Fruit fly (Drosophila melanogaster) whole organism, prepupa: ENCODE results near the gene CG10286.

Experiments
- Blimp-1 ChIP-seq: fragments of 200-800 bp; sonication (Bioruptor generic); optimal IDR thresholded peaks from 3 replicates; lab custom pipeline; 2017; ENCODE audit warnings: missing biosample characterization, missing genetic modification characterization, mild to moderate bottlenecking, moderate library complexity, missing genetic modification reagents
- CG11294 ChIP-seq: fragments of 200-800 bp; sonication (Bioruptor generic); IDR thresholded peaks from 2 replicates; pipeline ENCODE4 v1.3.6; 2022; ENCODE audit warnings: missing biosample characterization, missing genetic modification characterization
- CG11902 ChIP-seq: fragments of 200-800 bp; sonication (Bioruptor generic); optimal IDR thresholded peaks from 3 replicates; lab custom pipeline; 2016; ENCODE audit warnings: missing biosample characterization, missing genetic modification characterization
- CG15336 ChIP-seq: fragments of 200-800 bp; sonication (Bioruptor generic); IDR thresholded peaks from 2 replicates; pipeline ENCODE4 v1.3.6; 2022; ENCODE audit warnings: missing biosample characterization, missing genetic modification characterization
- CG1621 ChIP-seq: fragments of 200-800 bp; sonication (Bioruptor generic); optimal IDR thresholded peaks from 3 replicates; lab custom pipeline; 2018; ENCODE audit warnings: missing biosample characterization, mild to moderate bottlenecking, missing genetic modification characterization
- CG16779 ChIP-seq: fragments of 200-800 bp; sonication (Bioruptor generic); optimal IDR thresholded peaks from 3 replicates; lab custom pipeline; 2017; ENCODE audit warnings: missing biosample characterization, mild to moderate bottlenecking, missing genetic modification characterization
- CG31627 ChIP-seq: fragments of 200-800 bp; sonication (Bioruptor generic); optimal IDR thresholded peaks from 3 replicates; lab custom pipeline; 2016; ENCODE audit warnings: missing biosample characterization, missing genetic modification characterization
- CG32006 ChIP-seq: fragments of 200-800 bp; sonication (Bioruptor generic); optimal IDR thresholded peaks from 3 replicates; lab custom pipeline; 2017; ENCODE audit warnings: missing biosample characterization, mild to moderate bottlenecking, missing genetic modification characterization
- CG34406 ChIP-seq: fragments of 200-800 bp; sonication (Bioruptor generic); optimal IDR thresholded peaks from 3 replicates; lab custom pipeline; 2016; ENCODE audit warnings: missing biosample characterization, missing genetic modification characterization
- CG3919 ChIP-seq: fragments of 200-800 bp; sonication (Bioruptor generic); optimal IDR thresholded peaks from 3 replicates; lab custom pipeline; 2016; ENCODE audit warnings: missing biosample characterization, missing genetic modification characterization
- CG4318 ChIP-seq: fragments of 200-800 bp; sonication (Bioruptor generic); optimal IDR thresholded peaks from 3 replicates; lab custom pipeline; 2017; ENCODE audit warnings: missing biosample characterization, mild to moderate bottlenecking, missing genetic modification characterization
- CG6163 ChIP-seq: fragments of 200-800 bp; sonication (Bioruptor generic); IDR thresholded peaks from 3 replicates; pipeline ENCODE4 v1.3.6; 2022; ENCODE audit warnings: missing biosample characterization, missing genetic modification characterization
- CG6276 ChIP-seq: fragments of 200-800 bp; sonication (Bioruptor generic); optimal IDR thresholded peaks from 2 replicates; lab custom pipeline; 2017; ENCODE audit warnings: missing biosample characterization, mild to moderate bottlenecking, missing genetic modification characterization
- CG6792 ChIP-seq: fragments of 200-800 bp; sonication (Bioruptor generic); optimal IDR thresholded peaks from 3 replicates; lab custom pipeline; 2016; ENCODE audit warnings: missing biosample characterization, missing genetic modification characterization
- CG6808 ChIP-seq: fragments of 200-800 bp; sonication (Bioruptor generic); optimal IDR thresholded peaks from 3 replicates; lab custom pipeline; 2017; ENCODE audit warnings: missing biosample characterization, missing genetic modification characterization, mild to moderate bottlenecking, moderate library complexity, missing genetic modification reagents
- CG6854 ChIP-seq: fragments of 200-800 bp; sonication (Bioruptor generic); optimal IDR thresholded peaks from 2 replicates; lab custom pipeline; 2017; ENCODE audit warnings: missing biosample characterization, mild to moderate bottlenecking, missing genetic modification characterization
- CG8119 ChIP-seq: fragments of 200-800 bp; sonication (Bioruptor generic); IDR thresholded peaks from 3 replicates; pipeline ENCODE4 v1.3.6; 2022; ENCODE audit warnings: missing biosample characterization, missing genetic modification characterization
- CG8319 ChIP-seq: fragments of 200-800 bp; sonication (Bioruptor generic); optimal IDR thresholded peaks from 3 replicates; lab custom pipeline; 2016; ENCODE audit warnings: missing biosample characterization, missing genetic modification characterization
- CG8632 ChIP-seq: fragments of 200-800 bp; sonication (Bioruptor generic); optimal IDR thresholded peaks from 3 replicates; lab custom pipeline; 2016; ENCODE audit warnings: missing biosample characterization, missing genetic modification characterization
- CG9139 ChIP-seq: fragments of 200-800 bp; sonication (Bioruptor generic); optimal IDR thresholded peaks from 3 replicates; lab custom pipeline; 2017; ENCODE audit warnings: missing biosample characterization, mild to moderate bottlenecking, missing genetic modification characterization
- Eip78C ChIP-seq: fragments of 200-800 bp; sonication (Bioruptor generic); peaks from one replicate; lab custom pipeline; 2016; ENCODE audit warnings: missing biosample characterization, missing genetic modification characterization
- Eip93F ChIP-seq: fragments of 200-800 bp; sonication (Bioruptor generic); optimal IDR thresholded peaks from 2 replicates; lab custom pipeline; 2016; ENCODE audit warnings: missing biosample characterization, mild to moderate bottlenecking, missing genetic modification characterization
- Ets21C ChIP-seq: fragments of 200-800 bp; sonication (Bioruptor generic); optimal IDR thresholded peaks from 3 replicates; lab custom pipeline; 2016; ENCODE audit warnings: missing biosample characterization, missing genetic modification characterization
- Gug ChIP-seq: fragments of 200-800 bp; sonication (Bioruptor generic); IDR thresholded peaks from 2 replicates; pipeline ENCODE4 v1.3.6; 2022; ENCODE audit warnings: missing biosample characterization, missing genetic modification characterization
- Hr4 ChIP-seq: fragments of 200-800 bp; sonication (Bioruptor generic); optimal IDR thresholded peaks from 3 replicates; lab custom pipeline; 2016; ENCODE audit warnings: missing biosample characterization, missing genetic modification characterization
- Lpt ChIP-seq: fragments of 200-800 bp; sonication (Bioruptor generic); optimal IDR thresholded peaks from 3 replicates; lab custom pipeline; 2016; ENCODE audit warnings: missing biosample characterization, missing genetic modification characterization
- Met ChIP-seq: fragments of 200-800 bp; sonication (Bioruptor generic); optimal IDR thresholded peaks from 3 replicates; lab custom pipeline; 2016; ENCODE audit warnings: missing biosample characterization, missing genetic modification characterization
- OdsH ChIP-seq: fragments of 200-800 bp; sonication (Bioruptor generic); optimal IDR thresholded peaks from 3 replicates; lab custom pipeline; 2016; ENCODE audit warnings: missing biosample characterization, missing genetic modification characterization
- Smox ChIP-seq: fragments of 200-800 bp; sonication (Bioruptor generic); optimal IDR thresholded peaks from 3 replicates; lab custom pipeline; 2016; ENCODE audit warnings: missing biosample characterization, missing genetic modification characterization
- Sox14 ChIP-seq: fragments of 200-800 bp; sonication (Bioruptor generic); optimal IDR thresholded peaks from 3 replicates; lab custom pipeline; 2016; ENCODE audit warnings: missing biosample characterization, missing genetic modification characterization
- Sox15 ChIP-seq: fragments of 200-800 bp; sonication (Bioruptor generic); optimal IDR thresholded peaks from 3 replicates; lab custom pipeline; 2016; ENCODE audit warnings: missing biosample characterization, missing genetic modification characterization
- achi ChIP-seq: fragments of 200-800 bp; sonication (Bioruptor generic); optimal IDR thresholded peaks from 3 replicates; lab custom pipeline; 2016; ENCODE audit warnings: missing biosample characterization, missing genetic modification characterization
- acj6 ChIP-seq: fragments of 200-800 bp; sonication (Bioruptor generic); optimal IDR thresholded peaks from 3 replicates; lab custom pipeline; 2016; ENCODE audit warnings: missing biosample characterization, missing genetic modification characterization
- cyc ChIP-seq: fragments of 200-800 bp; sonication (Bioruptor generic); optimal IDR thresholded peaks from 3 replicates; lab custom pipeline; 2016; ENCODE audit warnings: missing biosample characterization, missing genetic modification characterization
- dac ChIP-seq: fragments of 200-800 bp; sonication (Bioruptor generic); optimal IDR thresholded peaks from 2 replicates; lab custom pipeline; 2017; ENCODE audit warnings: missing biosample characterization, mild to moderate bottlenecking, missing genetic modification characterization
- dsx ChIP-seq: fragments of 200-800 bp; optimal IDR thresholded peaks from 3 replicates; lab custom pipeline; 2019; ENCODE audit warnings: missing biosample characterization, mild to moderate bottlenecking, missing genetic modification characterization, moderate library complexity; ENCODE audit not compliant: poor library complexity, severe bottlenecking
- eg ChIP-seq: fragments of 200-800 bp; sonication (Bioruptor generic); IDR thresholded peaks from 3 replicates; pipeline ENCODE4 v1.3.6; 2022; ENCODE audit warnings: missing biosample characterization, missing genetic modification characterization
- esn ChIP-seq: fragments of 200-800 bp; sonication (Bioruptor generic); optimal IDR thresholded peaks from 2 replicates; lab custom pipeline; 2016; ENCODE audit warnings: missing biosample characterization, mild to moderate bottlenecking, missing genetic modification characterization, moderate library complexity
- fd59A ChIP-seq: fragments of 200-800 bp; sonication (Bioruptor generic); optimal IDR thresholded peaks from 2 replicates; lab custom pipeline; 2017; ENCODE audit warnings: missing biosample characterization, mild to moderate bottlenecking, missing genetic modification characterization, missing genetic modification reagents
- fd85E ChIP-seq: fragments of 200-800 bp; sonication (Bioruptor generic); optimal IDR thresholded peaks from 3 replicates; lab custom pipeline; 2016; ENCODE audit warnings: missing biosample characterization, missing genetic modification characterization
- fkh ChIP-seq: fragments of 200-800 bp; sonication (Bioruptor generic); optimal IDR thresholded peaks from 3 replicates; lab custom pipeline; 2017; ENCODE audit warnings: missing biosample characterization, mild to moderate bottlenecking, missing genetic modification characterization, moderate library complexity
- lz ChIP-seq: fragments of 200-800 bp; sonication (Bioruptor generic); optimal IDR thresholded peaks from 3 replicates; lab custom pipeline; 2016; ENCODE audit warnings: missing biosample characterization, missing genetic modification characterization
- pdm3 ChIP-seq: fragments of 200-800 bp; sonication (Bioruptor generic); optimal IDR thresholded peaks from 3 replicates; lab custom pipeline; 2016; ENCODE audit warnings: missing biosample characterization, missing genetic modification characterization
- salr ChIP-seq, 2 experiments: fragments of 200-800 bp; sonication (Bioruptor generic); optimal IDR thresholded peaks; 3 replicates each; lab custom pipeline; 2016 to 2018; ENCODE audit warnings: missing biosample characterization in 2 of 2, missing genetic modification characterization in 2 of 2, mild to moderate bottlenecking in 1 of 2
- spab ChIP-seq: fragments of 200-800 bp; sonication (Bioruptor generic); optimal IDR thresholded peaks from 2 replicates; lab custom pipeline; 2017; ENCODE audit warnings: missing biosample characterization, mild to moderate bottlenecking, missing genetic modification characterization, missing genetic modification reagents
- ss ChIP-seq, 2 experiments: fragments of 200-800 bp; sonication (Bioruptor generic); optimal IDR thresholded peaks; 2 replicates in 1 of 2; 3 replicates in 1 of 2; lab custom pipeline; 2017 to 2018; ENCODE audit warnings: mild to moderate bottlenecking in 2 of 2, missing biosample characterization in 2 of 2, missing genetic modification characterization in 2 of 2, moderate library complexity in 1 of 2
- svp ChIP-seq: fragments of 200-800 bp; sonication (Bioruptor generic); peaks from one replicate; lab custom pipeline; 2016; ENCODE audit warnings: missing biosample characterization, missing genetic modification characterization
- topi ChIP-seq: fragments of 200-800 bp; sonication (Bioruptor generic); optimal IDR thresholded peaks from 3 replicates; lab custom pipeline; 2016; ENCODE audit warnings: missing biosample characterization, missing genetic modification characterization

CG10286 gene

DNA sequence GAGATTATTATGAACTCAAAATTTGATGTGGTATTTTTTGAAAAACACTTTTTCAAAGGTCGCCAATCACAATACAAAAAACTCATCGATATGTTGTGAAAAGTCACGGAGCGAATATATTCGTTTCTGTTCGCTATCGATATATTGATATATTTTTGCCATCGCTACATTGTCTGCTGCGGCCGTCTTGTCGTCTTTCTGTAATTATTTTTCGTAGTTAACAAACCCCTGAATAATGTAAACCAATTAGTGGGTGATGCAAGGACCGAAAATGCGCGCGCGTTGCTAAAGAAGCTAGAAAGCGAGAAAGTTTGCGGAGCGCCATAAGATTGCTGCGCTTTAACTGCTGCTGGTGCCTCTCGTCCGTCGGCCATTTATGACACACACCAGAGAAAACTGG, 18.0 kb upstream of the CG10286 start, which contains the start of gene Pak:
TSS of gene Pak (plus strand) at position 142 of the 400 bp plus-strand sequence.
- TF ChIP-seq dsx (GFP tag; lab: Kevin White, UChicago), result peak; percentile 70
- peak; percentile 3 for TF ChIP-seq achi
- peak; percentile 19 for TF ChIP-seq topi (GFP tag; lab: Kevin White, UChicago)
- TF ChIP-seq CG31627, result peak; percentile 10
- no peak for TF ChIP-seq Gug (GFP tag; lab: Robert Waterston, UW)

DNA sequence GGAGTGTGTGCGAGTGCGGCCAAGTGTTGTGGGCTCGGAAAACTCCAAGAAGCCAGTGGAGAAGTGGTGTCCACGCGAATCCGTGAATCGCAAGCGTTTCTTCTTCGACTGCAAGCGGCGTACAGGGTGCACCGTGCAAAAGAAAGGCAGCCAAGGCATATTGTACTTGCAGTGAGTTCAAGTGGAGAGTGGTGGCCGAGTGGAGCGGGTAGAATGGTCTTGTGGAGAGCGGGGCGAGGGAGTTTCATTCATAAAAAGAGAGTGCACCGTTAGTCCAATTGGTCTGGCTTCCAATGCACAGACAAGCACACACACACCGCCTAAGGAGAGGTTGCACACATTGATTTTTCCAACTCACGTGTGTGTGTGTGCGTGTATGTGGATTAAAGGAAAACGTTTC, 17.6 kb upstream of the CG10286 start:
- peak; percentile 32 for TF ChIP-seq CG9139
- no peak for TF ChIP-seq OdsH (GFP tag; lab: Kevin White, UChicago)
- no peak for TF ChIP-seq CG8632
- 0 out of 3 replicates have a peak, but pooled peaks have one; percentile 10 for TF ChIP-seq CG6163 (GFP tag; lab: Robert Waterston, UW)
- TF ChIP-seq CG6854 (GFP tag; lab: Kevin White, UChicago), result peak; percentile 29
- TF ChIP-seq CG8119 (GFP tag; lab: Robert Waterston, UW), result 0 out of 3 replicates have a peak, but pooled peaks have one; percentile 36
- no peak for TF ChIP-seq spab (GFP tag; lab: Kevin White, UChicago)
- no peak for TF ChIP-seq CG4318
- TF ChIP-seq svp, result no peak
- peak; percentile 22 for TF ChIP-seq CG32006 (GFP tag; lab: Kevin White, UChicago)
- TF ChIP-seq Hr4 (GFP tag; lab: Kevin White, UChicago), result no peak
- no peak for TF ChIP-seq pdm3
- no peak for TF ChIP-seq fd59A (GFP tag; lab: Kevin White, UChicago)
- TF ChIP-seq CG3919 (GFP tag; lab: Kevin White, UChicago), result peak; percentile 10
- no peak for TF ChIP-seq Sox14
- peak; percentile 37 for TF ChIP-seq CG1621 (tag; lab: Kevin White, UChicago)
- no peak for TF ChIP-seq CG6792 (GFP tag; lab: Kevin White, UChicago)
- TF ChIP-seq CG15336 (GFP tag; lab: Robert Waterston, UW), result no peak
- TF ChIP-seq CG6808 (GFP tag; lab: Kevin White, UChicago), result no peak
- TF ChIP-seq Eip78C (GFP tag; lab: Kevin White, UChicago), result peak; percentile 81
- TF ChIP-seq Blimp-1 (GFP tag; lab: Kevin White, UChicago), result no peak
- no peak for TF ChIP-seq dsx (GFP tag; lab: Kevin White, UChicago)
- TF ChIP-seq dac (GFP tag; lab: Kevin White, UChicago), result no peak
- TF ChIP-seq topi (GFP tag; lab: Kevin White, UChicago), result no peak
- no peak for TF ChIP-seq esn (GFP tag; lab: Kevin White, UChicago)
- TF ChIP-seq fd85E, result no peak
- no peak for TF ChIP-seq CG34406
- TF ChIP-seq ss (GFP tag; optimal IDR thresholded peaks at IDR 0.05; lab: Kevin White, UChicago), result peak in 1 of 2 experiments; percentile 7
- TF ChIP-seq Met (GFP tag; lab: Kevin White, UChicago), result no peak
- no peak for TF ChIP-seq cyc
- TF ChIP-seq CG11294 (GFP tag; lab: Robert Waterston, UW), result no peak
- no peak for TF ChIP-seq Gug (GFP tag; lab: Robert Waterston, UW)
- no peak for TF ChIP-seq Ets21C (GFP tag; lab: Kevin White, UChicago)
- no peak for TF ChIP-seq CG11902 (GFP tag; lab: Kevin White, UChicago)
- TF ChIP-seq Lpt (GFP tag; lab: Kevin White, UChicago), result peak; percentile 29
- no peak for TF ChIP-seq acj6
- no peak for TF ChIP-seq Eip93F (GFP tag; lab: Kevin White, UChicago)
- TF ChIP-seq Smox (GFP tag; lab: Kevin White, UChicago), result no peak
- no peak for TF ChIP-seq CG31627
- no peak for TF ChIP-seq CG16779 (tag; lab: Kevin White, UChicago)
- TF ChIP-seq lz, result no peak
- no peak for TF ChIP-seq Sox15 (GFP tag; lab: Kevin White, UChicago)
- no peak; the same call in 1 of the 3 replicates for TF ChIP-seq eg (GFP tag; lab: Robert Waterston, UW)
- no peak for TF ChIP-seq CG6276
- TF ChIP-seq achi, result no peak
- no peak for TF ChIP-seq fkh (GFP tag; lab: Kevin White, UChicago)
- TF ChIP-seq salr (GFP tag; optimal IDR thresholded peaks at IDR 0.05; lab: Kevin White, UChicago), result peak in 1 of 2 experiments; percentile 8
- TF ChIP-seq CG8319, result no peak
- TF ChIP-seq, all 60 proteins: peak for 11
